Worm (Caenorhabditis elegans) whole organism, mixed stage, embryonic: ENCODE results near the gene mec-17.

Experiments used
- ceh-83 ChIP-seq: fragments of 200-800 bp; sonication (Bioruptor generic); optimal IDR thresholded peaks from 2 replicates; lab custom pipeline; 2018; ENCODE audit warnings: mild to moderate bottlenecking, missing genetic modification characterization, missing compliant biosample characterization
- cnd-1 ChIP-seq: fragments of 200-800 bp; sonication (Bioruptor generic); optimal IDR thresholded peaks from 2 replicates; lab custom pipeline; 2018; ENCODE audit warnings: mild to moderate bottlenecking, missing genetic modification characterization, missing compliant biosample characterization
- elt-1 ChIP-seq: sonication (generic microtip); optimal IDR thresholded peaks from 2 replicates; lab custom pipeline; 2017; ENCODE audit warnings: missing genetic modification characterization, mild to moderate bottlenecking, missing compliant biosample characterization, antibody characterized with exemption, moderate library complexity, borderline replicate concordance; ENCODE audit not compliant: insufficient read depth
- ham-2 ChIP-seq: fragments of 200-800 bp; sonication (Bioruptor generic); optimal IDR thresholded peaks from 2 replicates; lab custom pipeline; 2018; ENCODE audit warnings: mild to moderate bottlenecking, missing genetic modification characterization, missing compliant biosample characterization
- lin-13 ChIP-seq: fragments of 150-350 bp; optimal IDR thresholded peaks from 2 replicates; lab custom pipeline; 2014; ENCODE audit warnings: missing biosample characterization, missing genetic modification characterization
- nhr-12 ChIP-seq: fragments of 150-350 bp; optimal IDR thresholded peaks from 2 replicates; lab custom pipeline; 2014; ENCODE audit warnings: missing biosample characterization, missing genetic modification characterization
- nhr-237 ChIP-seq: fragments of 150-350 bp; optimal IDR thresholded peaks from 2 replicates; lab custom pipeline; 2014; ENCODE audit warnings: missing biosample characterization, missing genetic modification characterization
- nhr-76 ChIP-seq: sonication (generic microtip); optimal IDR thresholded peaks from 2 replicates; lab custom pipeline; 2017; ENCODE audit warnings: missing biosample characterization, missing genetic modification characterization
- snpc-4 ChIP-seq: fragments of 150-350 bp; optimal IDR thresholded peaks from 2 replicates; lab custom pipeline; 2014; ENCODE audit warnings: missing biosample characterization, missing genetic modification characterization

DNA sequence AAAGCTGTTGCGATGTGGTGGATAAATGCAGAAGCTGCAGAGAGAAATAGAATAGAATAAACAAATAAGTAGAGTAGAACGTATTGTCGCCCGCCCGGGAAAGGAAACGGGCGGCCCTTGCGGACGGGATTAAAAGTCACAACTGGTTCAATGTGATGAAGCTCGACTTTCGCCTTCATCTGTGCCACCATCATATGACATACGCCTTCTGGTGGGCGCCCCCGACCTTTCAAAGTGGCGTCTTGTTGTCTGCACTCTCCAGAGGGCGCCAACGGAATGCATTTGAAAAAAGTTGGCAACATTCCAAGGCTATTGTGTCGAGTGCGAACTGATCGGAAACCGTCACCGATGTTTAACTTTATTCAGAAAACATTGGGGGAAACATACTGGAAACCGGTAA is 43.7 kb downstream of the mec-17 start:
- TF ChIP-seq snpc-4 (tag; lab: Kevin White, UChicago) (no peak), ham-2 (GFP tag; lab: Kevin White, UChicago) (no peak), nhr-76 (tag; lab: Kevin White, UChicago) (no peak), ceh-83 (GFP tag; lab: Kevin White, UChicago) (no peak), cnd-1 (tag; lab: Kevin White, UChicago) (no peak), elt-1 (tag; lab: Kevin White, UChicago) (no peak), nhr-237 (tag; lab: Kevin White, UChicago) (no peak), nhr-12 (tag; lab: Kevin White, UChicago) (no peak), lin-13 (tag; lab: Kevin White, UChicago) (no peak)
